Worm (Caenorhabditis elegans): Measurements from ENCODE around the gene stdh-4.

DNA sequence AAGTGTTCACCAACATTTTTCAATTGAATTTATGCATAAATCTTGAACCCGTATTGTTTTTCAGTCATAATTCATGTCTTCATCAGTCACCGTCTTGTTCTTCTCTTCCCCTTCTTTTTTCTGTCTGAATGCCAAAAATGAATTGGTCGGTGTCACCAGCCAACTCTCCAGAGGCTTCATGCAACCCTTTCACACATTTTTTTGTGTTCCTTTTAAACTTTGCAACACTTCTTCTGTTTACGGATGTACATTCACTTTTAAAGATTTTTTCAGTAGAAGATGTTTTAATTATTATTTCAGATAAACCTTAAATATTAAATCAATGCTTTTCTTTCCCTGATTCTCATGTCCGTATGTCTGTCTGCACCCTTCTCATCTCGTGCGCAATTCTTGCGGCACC is 11.8 kb downstream of the stdh-4 start, which contains the start of gene acr-16:
- TF ChIP-seq B0310.2 (tag; optimal IDR thresholded peaks at IDR 0.05): no peak
- TF ChIP-seq tbx-37 (GFP tag; conservative IDR thresholded peaks at IDR 0.05): no peak
- no peak for TF ChIP-seq pes-1 (GFP tag; IDR thresholded peaks at IDR 0.05)
- no peak for TF ChIP-seq flt-1 (GFP tag; IDR thresholded peaks at IDR 0.05)
- TF ChIP-seq ama-1 (optimal IDR thresholded peaks at IDR 0.05): no peak
- no peak for TF ChIP-seq F13C5.2 (tag; optimal IDR thresholded peaks at IDR 0.05)
- TF ChIP-seq aly-1 (tag; optimal IDR thresholded peaks at IDR 0.05): no peak
- no peak for TF ChIP-seq ceh-13 (GFP tag; optimal IDR thresholded peaks at IDR 0.05)
- TF ChIP-seq tra-4 (tag; optimal IDR thresholded peaks at IDR 0.05): no peak
- no peak for TF ChIP-seq hnd-1 (tag; optimal IDR thresholded peaks at IDR 0.05)
- no peak for TF ChIP-seq hmg-4 (GFP tag; optimal IDR thresholded peaks at IDR 0.05)
- TF ChIP-seq hmbx-1 (tag; optimal IDR thresholded peaks at IDR 0.05): no peak
- no peak for TF ChIP-seq ceh-36 (tag; optimal IDR thresholded peaks at IDR 0.05)
